Worm (Caenorhabditis elegans) whole organism, L4/young adult: Measurements from ENCODE around the gene dhs-23.

Source experiments
- W03F9.2 ChIP-seq: fragments of 150-350 bp; optimal IDR thresholded peaks from 2 replicates; lab custom pipeline; 2014; ENCODE audit warnings: missing biosample characterization, missing genetic modification characterization
- dao-5 ChIP-seq: sonication (generic microtip); optimal IDR thresholded peaks from 2 replicates; lab custom pipeline; 2016; ENCODE audit warnings: missing genotype, missing genetic modification characterization, moderate library complexity, missing compliant biosample characterization
- him-1 ChIP-seq: sonication (generic microtip); optimal IDR thresholded peaks from 2 replicates; lab custom pipeline; 2016; ENCODE audit warnings: missing genotype, missing genetic modification reagents, missing genetic modification characterization, missing compliant biosample characterization

- TF ChIP-seq dao-5 (tag; lab: Kevin White, UChicago) = no peak
- no peak for TF ChIP-seq him-1 (tag; lab: Kevin White, UChicago)
- TF ChIP-seq W03F9.2 (tag; lab: Kevin White, UChicago) = no peak
Observed at ce11 chrV:15384733-15385132, 3.7 kb downstream of the dhs-23 start, which contains the start of gene str-102.
